Fruit fly (Drosophila melanogaster): ENCODE measurements around the gene GstD3.

dm6 chr3R:12413274-12413958, 40.5 kb downstream of the GstD3 start, which contains the start of the genes Dip-C and pps:
- TF ChIP-seq CG8301 (tag; optimal IDR thresholded peaks at IDR 0.05) (no peak), CG15710 (tag; optimal IDR thresholded peaks at IDR 0.05) (no peak), CG17806 (tag; optimal IDR thresholded peaks at IDR 0.05) (no peak), rn (GFP tag; IDR thresholded peaks at IDR 0.05) (no peak), Ets98B (GFP tag; IDR thresholded peaks at IDR 0.05) (no peak), gl (tag; optimal IDR thresholded peaks at IDR 0.05) (no peak), CG8159 (tag; optimal IDR thresholded peaks at IDR 0.05) (no peak), CG9948 (tag; optimal IDR thresholded peaks at IDR 0.05) (no peak)

Data from whole organism, pupa.